Worm (Caenorhabditis elegans) whole organism, L4 larva: Measurements from ENCODE around the gene srw-67.

Experiments used
- T26A8.4 ChIP-seq: fragments of 200-800 bp; sonication (Bioruptor generic); IDR thresholded peaks from 2 replicates; pipeline ENCODE4 v1.3.6; 2022; ENCODE audit warnings: missing genetic modification characterization, missing compliant biosample characterization
- Y5F2A.4 ChIP-seq: fragments of 200-800 bp; sonication (Bioruptor generic); optimal IDR thresholded peaks from 2 replicates; lab custom pipeline; 2018; ENCODE audit warnings: mild to moderate bottlenecking, missing genetic modification characterization, missing compliant biosample characterization
- Y75B8A.6 ChIP-seq: fragments of 200-800 bp; sonication (Bioruptor generic); IDR thresholded peaks from 2 replicates; pipeline ENCODE4 v1.3.6; 2022; ENCODE audit warnings: missing genetic modification reagents, missing genetic modification characterization, missing compliant biosample characterization
- ZK546.5 ChIP-seq, 2 experiments: sonication (generic microtip); optimal IDR thresholded peaks; 2 replicates each; lab custom pipeline; 2017; ENCODE audit warnings: missing biosample characterization in 2 of 2, missing genetic modification characterization in 2 of 2
- aha-1 ChIP-seq: fragments of 150-350 bp; peaks from one replicate; lab custom pipeline; 2014; ENCODE audit warnings: missing biosample characterization, missing genetic modification characterization
- ama-1 ChIP-seq: fragments of 150-350 bp; optimal IDR thresholded peaks from 2 replicates; lab custom pipeline; 2014; ENCODE audit warnings: inconsistent platforms, mixed read lengths
- attf-4 ChIP-seq: sonication (generic microtip); optimal IDR thresholded peaks from 3 replicates; lab custom pipeline; 2017; ENCODE audit warnings: missing biosample characterization, missing genetic modification characterization
- ceh-44 ChIP-seq: fragments of 200-800 bp; sonication (Bioruptor generic); IDR thresholded peaks from 2 replicates; pipeline ENCODE4 v1.3.6; 2022; ENCODE audit warnings: missing genetic modification reagents, missing genetic modification characterization, missing compliant biosample characterization
- ceh-82 ChIP-seq: sonication (generic microtip); optimal IDR thresholded peaks from 2 replicates; lab custom pipeline; 2017; ENCODE audit warnings: missing biosample characterization, missing genetic modification characterization
- cey-2 ChIP-seq: sonication (generic microtip); optimal IDR thresholded peaks from 3 replicates; lab custom pipeline; 2017; ENCODE audit warnings: missing genetic modification characterization, mild to moderate bottlenecking, missing compliant biosample characterization, antibody characterized with exemption, borderline replicate concordance; ENCODE audit not compliant: insufficient read depth
- ctbp-1 ChIP-seq: fragments of 200-800 bp; sonication (Bioruptor generic); IDR thresholded peaks from 2 replicates; pipeline ENCODE4 v1.3.6; 2022; ENCODE audit warnings: missing genetic modification reagents, missing genetic modification characterization, missing compliant biosample characterization
- daf-19 ChIP-seq: fragments of 200-800 bp; sonication (Bioruptor generic); conservative IDR thresholded peaks from 2 replicates; pipeline ENCODE4 v1.3.6; 2022; ENCODE audit warnings: missing genetic modification characterization, missing compliant biosample characterization
- dmd-6 ChIP-seq: fragments of 200-800 bp; sonication (Bioruptor generic); IDR thresholded peaks from 2 replicates; pipeline ENCODE4 v1.3.6; 2022; ENCODE audit warnings: missing genetic modification reagents, missing genetic modification characterization, missing compliant biosample characterization
- dpl-1 ChIP-seq: fragments of 150-350 bp; optimal IDR thresholded peaks from 2 replicates; lab custom pipeline; 2014; ENCODE audit warnings: missing biosample characterization, missing genetic modification reagents, missing genetic modification characterization
- duxl-1 ChIP-seq: sonication (generic microtip); optimal IDR thresholded peaks from 2 replicates; lab custom pipeline; 2016; ENCODE audit warnings: mild to moderate bottlenecking, missing genetic modification characterization, moderate library complexity, missing compliant biosample characterization; ENCODE audit not compliant: poor library complexity
- dve-1 ChIP-seq: sonication (generic microtip); optimal IDR thresholded peaks from 2 replicates; lab custom pipeline; 2017; ENCODE audit warnings: antibody characterized with exemption, mild to moderate bottlenecking, missing genetic modification characterization, missing compliant biosample characterization; ENCODE audit not compliant: insufficient read depth
- gei-8 ChIP-seq: fragments of 200-800 bp; sonication (Bioruptor generic); optimal IDR thresholded peaks from 2 replicates; lab custom pipeline; 2018; ENCODE audit warnings: mild to moderate bottlenecking, missing genetic modification characterization, missing compliant biosample characterization
- hif-1 ChIP-seq, 2 experiments: sonication (generic microtip); optimal IDR thresholded peaks; 2 replicates each; lab custom pipeline; 2016 to 2017; ENCODE audit warnings: missing compliant biosample characterization in 2 of 2, missing genetic modification characterization in 2 of 2, missing genetic modification reagents in 2 of 2, missing genotype in 2 of 2, mild to moderate bottlenecking in 1 of 2
- hlh-11 ChIP-seq: fragments of 200-800 bp; sonication (Bioruptor generic); optimal IDR thresholded peaks from 2 replicates; lab custom pipeline; 2018; ENCODE audit warnings: mild to moderate bottlenecking, missing genetic modification characterization, missing compliant biosample characterization
- hlh-30 ChIP-seq: sonication (generic microtip); optimal IDR thresholded peaks from 2 replicates; lab custom pipeline; 2017; ENCODE audit warnings: antibody characterized with exemption, mild to moderate bottlenecking, missing genetic modification characterization, missing compliant biosample characterization; ENCODE audit not compliant: insufficient read depth
- jun-1 ChIP-seq: fragments of 150-350 bp; optimal IDR thresholded peaks from 2 replicates; lab custom pipeline; 2014; ENCODE audit warnings: missing biosample characterization, missing genetic modification reagents, missing genetic modification characterization
- lin-38 ChIP-seq: fragments of 200-800 bp; sonication (Bioruptor generic); IDR thresholded peaks from 2 replicates; pipeline ENCODE4 v1.3.6; 2022; ENCODE audit warnings: missing genetic modification reagents, missing genetic modification characterization, missing compliant biosample characterization
- lsy-2 ChIP-seq, 2 experiments: fragments of 150-350 bp in 1 of 2; sonication (generic microtip) in 1 of 2; optimal IDR thresholded peaks; 2 replicates each; lab custom pipeline; 2014 to 2017; ENCODE audit warnings: missing biosample characterization in 2 of 2, missing genetic modification characterization in 2 of 2
- madf-9 ChIP-seq: fragments of 200-800 bp; sonication (Bioruptor generic); conservative IDR thresholded peaks from 2 replicates; pipeline ENCODE4 v1.3.6; 2022; ENCODE audit warnings: missing genetic modification reagents, missing genetic modification characterization, missing compliant biosample characterization
- mdl-1 ChIP-seq, 2 experiments: fragments of 150-350 bp in 1 of 2; sonication (generic microtip) in 1 of 2; optimal IDR thresholded peaks; 2 replicates each; lab custom pipeline; 2014 to 2017; ENCODE audit warnings: missing biosample characterization in 2 of 2, missing genetic modification characterization in 2 of 2
- mdt-29 ChIP-seq: fragments of 200-800 bp; sonication (Bioruptor generic); IDR thresholded peaks from 2 replicates; pipeline ENCODE4 v1.3.6; 2022; ENCODE audit warnings: missing genetic modification reagents, missing genetic modification characterization, missing compliant biosample characterization
- mep-1 ChIP-seq: fragments of 150-350 bp; sonication (generic microtip); optimal IDR thresholded peaks from 3 replicates; lab custom pipeline; 2014; ENCODE audit warnings: missing biosample characterization, missing genetic modification characterization
- mxl-2 ChIP-seq: fragments of 200-800 bp; sonication (Bioruptor generic); conservative IDR thresholded peaks from 2 replicates; pipeline ENCODE4 v1.3.6; 2022; ENCODE audit warnings: missing genetic modification reagents, missing genetic modification characterization, missing compliant biosample characterization
- mxl-3 ChIP-seq: fragments of 200-800 bp; sonication (Bioruptor generic); optimal IDR thresholded peaks from 2 replicates; lab custom pipeline; 2018; ENCODE audit warnings: mild to moderate bottlenecking, missing genetic modification characterization, missing compliant biosample characterization
- nhr-102 ChIP-seq: sonication (generic microtip); optimal IDR thresholded peaks from 2 replicates; lab custom pipeline; 2016; ENCODE audit warnings: mild to moderate bottlenecking, missing genetic modification characterization, moderate library complexity, missing compliant biosample characterization
- nhr-111 ChIP-seq: fragments of 200-800 bp; sonication (Bioruptor generic); optimal IDR thresholded peaks from 2 replicates; lab custom pipeline; 2018; ENCODE audit warnings: mild to moderate bottlenecking, missing genetic modification characterization, missing compliant biosample characterization
- nhr-25 ChIP-seq: sonication (generic microtip); optimal IDR thresholded peaks from 2 replicates; lab custom pipeline; 2017; ENCODE audit warnings: missing genetic modification characterization, mild to moderate bottlenecking, missing compliant biosample characterization, antibody characterized with exemption, moderate library complexity, borderline replicate concordance; ENCODE audit not compliant: insufficient read depth
- nhr-28 ChIP-seq: fragments of 150-350 bp; optimal IDR thresholded peaks from 2 replicates; lab custom pipeline; 2014; ENCODE audit warnings: missing biosample characterization, missing genetic modification characterization
- nhr-48 ChIP-seq: sonication (generic microtip); optimal IDR thresholded peaks from 2 replicates; lab custom pipeline; 2016; ENCODE audit warnings: mild to moderate bottlenecking, missing genetic modification characterization, missing compliant biosample characterization
- nhr-6 ChIP-seq: fragments of 150-350 bp; optimal IDR thresholded peaks from 2 replicates; lab custom pipeline; 2014; ENCODE audit warnings: missing biosample characterization, missing genetic modification characterization
- saeg-2 ChIP-seq: fragments of 200-800 bp; sonication (Bioruptor generic); IDR thresholded peaks from 2 replicates; pipeline ENCODE4 v1.3.6; 2022; ENCODE audit warnings: missing genetic modification reagents, missing genetic modification characterization, missing compliant biosample characterization
- snpc-1.2 ChIP-seq: fragments of 200-800 bp; sonication (Bioruptor generic); IDR thresholded peaks from 2 replicates; pipeline ENCODE4 v1.3.6; 2022; ENCODE audit warnings: missing genetic modification reagents, missing genetic modification characterization, missing compliant biosample characterization
- tra-1 ChIP-seq: fragments of 200-800 bp; sonication (Bioruptor generic); IDR thresholded peaks from 2 replicates; pipeline ENCODE4 v1.3.6; 2022; ENCODE audit warnings: missing genetic modification reagents, missing genetic modification characterization, missing compliant biosample characterization
- unc-62 ChIP-seq, 3 experiments: fragments of 150-350 bp in 1 of 3; sonication (generic microtip); optimal IDR thresholded peaks in 2 of 3; peaks in 1 of 3; 1 replicate in 1 of 3; 2 replicates in 2 of 3; lab custom pipeline; 2014 to 2017; ENCODE audit warnings: missing biosample characterization in 3 of 3, missing genetic modification characterization in 3 of 3, missing genetic modification reagents in 3 of 3, missing genotype in 1 of 3
- zag-1 ChIP-seq: fragments of 150-350 bp; optimal IDR thresholded peaks from 2 replicates; lab custom pipeline; 2014; ENCODE audit warnings: missing biosample characterization, missing genetic modification characterization
- zfp-2 ChIP-seq: sonication (generic microtip); optimal IDR thresholded peaks from 2 replicates; lab custom pipeline; 2016; ENCODE audit warnings: mild to moderate bottlenecking, missing genetic modification characterization, missing compliant biosample characterization
- zip-11 ChIP-seq: fragments of 200-800 bp; sonication (Bioruptor generic); IDR thresholded peaks from 2 replicates; pipeline ENCODE4 v1.3.6; 2022; ENCODE audit warnings: missing genetic modification characterization, missing compliant biosample characterization

The srw-67 gene

DNA sequence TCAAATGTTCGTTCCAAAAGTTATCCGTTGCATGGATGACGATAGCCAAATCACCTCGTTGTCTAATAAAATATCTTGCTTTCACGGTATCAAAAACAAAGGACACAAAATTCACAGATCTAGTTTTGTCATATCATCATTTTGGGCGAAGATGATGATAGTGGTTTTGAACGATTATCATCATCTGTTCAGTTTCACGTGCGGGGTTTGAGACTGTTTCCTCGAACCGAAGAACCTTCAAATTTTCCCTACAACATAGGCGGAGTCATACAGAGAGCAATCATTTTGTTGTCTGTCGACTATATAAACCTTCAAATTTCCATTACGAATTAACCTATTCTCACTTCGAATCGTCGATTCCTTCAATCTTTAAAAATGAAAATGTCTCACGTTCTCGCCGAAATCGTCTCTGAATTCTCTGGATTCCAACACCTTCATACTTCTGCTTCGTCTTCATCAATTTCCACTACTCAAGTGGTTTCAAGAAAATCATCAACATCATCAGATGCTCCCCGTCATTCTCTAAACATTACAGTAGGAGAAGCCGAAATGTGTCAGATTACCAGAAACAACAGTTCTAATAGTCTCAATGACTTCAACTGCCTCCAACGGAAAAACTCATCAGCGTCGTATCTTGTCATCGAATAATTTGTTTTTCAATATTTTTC is 4.2 kb upstream of the srw-67 start, which contains the start of gene F18E3.11 (continued):
- TF ChIP-seq duxl-1 (peak; percentile 10), Y5F2A.4 (GFP tag; lab: Kevin White, UChicago) (no peak), hif-1 (tag; optimal IDR thresholded peaks at IDR 0.05; lab: Kevin White, UChicago) (peak in 1 of 2 experiments; percentile 50), tra-1 (0 out of 2 replicates have a peak, but pooled peaks have one; percentile 29), zip-11 (GFP tag; lab: Robert Waterston, UW) (no peak), mdl-1 (tag; optimal IDR thresholded peaks at IDR 0.05; lab: Kevin White, UChicago) (peak in 1 of 2 experiments; percentile 69), mdt-29 (GFP tag; lab: Robert Waterston, UW) (peak; percentile 75; the same call in 1 of the 2 replicates), ama-1 (peak; percentile 94), hlh-11 (tag; lab: Kevin White, UChicago) (peak; percentile 71), nhr-102 (no peak)
- TF ChIP-seq, all 104 proteins: peak for 16

- TF ChIP-seq ama-1 (peak; percentile 96), zag-1 (tag; lab: Kevin White, UChicago) (no peak)
Measured at ce11 chrV:7414909-7415308, 2.6 kb upstream of the srw-67 start, which contains the start of gene F18E3.12. TSS of gene F18E3.12 (plus strand) at chrV:7414985.

ce11 chrV:7415780-7416428 is 1.6 kb upstream of the srw-67 start, which contains the start of gene F18E3.13:
TSS of gene F18E3.13 (plus strand) at chrV:7416164.
- TF ChIP-seq T26A8.4, result peak; percentile 45; the same call in 1 of the 2 replicates
- no peak for TF ChIP-seq saeg-2 (GFP tag; lab: Robert Waterston, UW)
- TF ChIP-seq nhr-6 (tag; lab: Kevin White, UChicago), result no peak
- peak; percentile 54 for TF ChIP-seq mep-1 (tag; lab: Kevin White, UChicago)
- TF ChIP-seq nhr-111, result no peak
- TF ChIP-seq hlh-30 (tag; lab: Kevin White, UChicago), result peak; percentile 77
- no peak for TF ChIP-seq ceh-82 (tag; lab: Kevin White, UChicago)
- no peak for TF ChIP-seq attf-4 (tag; lab: Kevin White, UChicago)
- peak; percentile 67 for TF ChIP-seq aha-1
- no peak for TF ChIP-seq ctbp-1 (GFP tag; lab: Robert Waterston, UW)
- peak; percentile 36 for TF ChIP-seq duxl-1
- peak; percentile 19 to 60 for TF ChIP-seq hif-1 (tag; optimal IDR thresholded peaks at IDR 0.05; lab: Kevin White, UChicago)
- peak; percentile 64 for TF ChIP-seq dmd-6 (GFP tag; lab: Robert Waterston, UW)
- TF ChIP-seq gei-8, result peak; percentile 37
- no peak for TF ChIP-seq zfp-2 (tag; lab: Kevin White, UChicago)
- peak; percentile 9 for TF ChIP-seq dpl-1 (GFP tag; lab: Kevin White, UChicago)
- no peak for TF ChIP-seq dve-1 (tag; lab: Kevin White, UChicago)
- no peak for TF ChIP-seq daf-19 (GFP tag; lab: Robert Waterston, UW)
- TF ChIP-seq zip-11 (GFP tag; lab: Robert Waterston, UW), result no peak
- peak; percentile 84 for TF ChIP-seq nhr-28 (tag; lab: Kevin White, UChicago)
- TF ChIP-seq mxl-2, result 0 out of 2 replicates have a peak, but pooled peaks have one; percentile 22
- TF ChIP-seq lin-38, result no peak
- TF ChIP-seq mxl-3, result peak; percentile 72
- TF ChIP-seq ceh-44, result no peak
- TF ChIP-seq lsy-2 (tag; optimal IDR thresholded peaks at IDR 0.05; lab: Kevin White, UChicago), result peak in 1 of 2 experiments; percentile 57
- peak; percentile 58 for TF ChIP-seq nhr-25
- peak; percentile 91 for TF ChIP-seq nhr-48 (tag; lab: Kevin White, UChicago)
- peak; percentile 24; the same call in 1 of the 2 replicates for TF ChIP-seq madf-9 (GFP tag; lab: Robert Waterston, UW)
- TF ChIP-seq Y75B8A.6 (GFP tag; lab: Robert Waterston, UW), result no peak
- TF ChIP-seq ama-1, result peak; percentile 93
- TF ChIP-seq hlh-11 (tag; lab: Kevin White, UChicago), result peak; percentile 84
- TF ChIP-seq snpc-1.2 (GFP tag; lab: Robert Waterston, UW), result no peak
- no peak for TF ChIP-seq jun-1
- no peak for TF ChIP-seq ZK546.5 (tag; optimal IDR thresholded peaks at IDR 0.05; lab: Kevin White, UChicago)
- TF ChIP-seq cey-2 (tag; lab: Kevin White, UChicago), result peak; percentile 50
- TF ChIP-seq mdl-1 (tag; optimal IDR thresholded peaks at IDR 0.05; lab: Kevin White, UChicago), result peak; percentile 56 to 88
- peak in 1 of 2 experiments; percentile 55 for TF ChIP-seq unc-62 (GFP tag; optimal IDR thresholded peaks at IDR 0.05 in 1 of 2; lab: Kevin White, UChicago)
- TF ChIP-seq unc-62 (tag; optimal IDR thresholded peaks at IDR 0.05; lab: Kevin White, UChicago), result no peak
